Worm (Caenorhabditis elegans) whole organism, late embryonic: ENCODE data around the gene lips-3.

Source experiments
- C08G9.2 ChIP-seq: sonication (generic microtip); optimal IDR thresholded peaks from 2 replicates; lab custom pipeline; 2016; ENCODE audit warnings: mild to moderate bottlenecking, missing genetic modification characterization, moderate library complexity, missing compliant biosample characterization
- T23F11.4 ChIP-seq: fragments of 200-800 bp; sonication (Bioruptor generic); optimal IDR thresholded peaks from 2 replicates; lab custom pipeline; 2018; ENCODE audit warnings: mild to moderate bottlenecking, missing genetic modification characterization, missing compliant biosample characterization
- Y22D7AL.16 ChIP-seq: sonication (generic microtip); optimal IDR thresholded peaks from 2 replicates; lab custom pipeline; 2016; ENCODE audit warnings: missing genetic modification characterization, missing compliant biosample characterization
- ama-1 ChIP-seq: fragments of 150-350 bp; optimal IDR thresholded peaks from 2 replicates; lab custom pipeline; 2014
- ceh-14 ChIP-seq: sonication (generic microtip); optimal IDR thresholded peaks from 2 replicates; lab custom pipeline; 2016; ENCODE audit warnings: missing genotype, missing genetic modification characterization, missing compliant biosample characterization
- ceh-18 ChIP-seq: sonication (generic microtip); optimal IDR thresholded peaks from 2 replicates; lab custom pipeline; 2016; ENCODE audit warnings: missing genetic modification characterization, missing compliant biosample characterization
- ceh-19 ChIP-seq: fragments of 200-800 bp; sonication (Bioruptor generic); optimal IDR thresholded peaks from 2 replicates; lab custom pipeline; 2018; ENCODE audit warnings: mild to moderate bottlenecking, missing genetic modification characterization, missing compliant biosample characterization
- ceh-22 ChIP-seq: sonication (generic microtip); optimal IDR thresholded peaks from 2 replicates; lab custom pipeline; 2017; ENCODE audit warnings: missing biosample characterization, missing genetic modification characterization
- ceh-24 ChIP-seq: sonication (generic microtip); optimal IDR thresholded peaks from 2 replicates; lab custom pipeline; 2016; ENCODE audit warnings: mild to moderate bottlenecking, missing genetic modification characterization, missing compliant biosample characterization
- ceh-31 ChIP-seq: sonication (generic microtip); optimal IDR thresholded peaks from 2 replicates; lab custom pipeline; 2016; ENCODE audit warnings: missing genetic modification characterization, missing compliant biosample characterization
- ceh-34 ChIP-seq: sonication (generic microtip); optimal IDR thresholded peaks from 2 replicates; lab custom pipeline; 2016; ENCODE audit warnings: mild to moderate bottlenecking, missing genetic modification characterization, missing compliant biosample characterization
- ceh-48 ChIP-seq: sonication (generic microtip); optimal IDR thresholded peaks from 2 replicates; lab custom pipeline; 2016; ENCODE audit warnings: missing genetic modification characterization, inconsistent platforms, missing compliant biosample characterization
- ceh-9 ChIP-seq: sonication (generic microtip); optimal IDR thresholded peaks from 2 replicates; lab custom pipeline; 2016; ENCODE audit warnings: mild to moderate bottlenecking, missing genetic modification characterization, inconsistent platforms, missing compliant biosample characterization
- dmd-4 ChIP-seq: sonication (generic microtip); optimal IDR thresholded peaks from 2 replicates; lab custom pipeline; 2016; ENCODE audit warnings: borderline replicate concordance, missing genetic modification characterization, missing compliant biosample characterization
- dve-1 ChIP-seq: sonication (generic microtip); optimal IDR thresholded peaks from 2 replicates; lab custom pipeline; 2017; ENCODE audit warnings: antibody characterized with exemption, mild to moderate bottlenecking, missing genetic modification characterization, missing compliant biosample characterization
- elt-4 ChIP-seq: sonication (generic microtip); optimal IDR thresholded peaks from 2 replicates; lab custom pipeline; 2016; ENCODE audit warnings: missing genetic modification characterization, missing compliant biosample characterization
- ets-4 ChIP-seq: sonication (generic microtip); optimal IDR thresholded peaks from 2 replicates; lab custom pipeline; 2016; ENCODE audit warnings: missing genetic modification characterization, missing compliant biosample characterization
- fkh-10 ChIP-seq: fragments of 150-350 bp; optimal IDR thresholded peaks from 2 replicates; lab custom pipeline; 2014; ENCODE audit warnings: missing biosample characterization, missing genetic modification reagents, missing genetic modification characterization
- fkh-6 ChIP-seq: sonication (generic microtip); optimal IDR thresholded peaks from 2 replicates; lab custom pipeline; 2016; ENCODE audit warnings: missing genetic modification characterization, missing compliant biosample characterization
- gmeb-2 ChIP-seq: sonication (generic microtip); optimal IDR thresholded peaks from 2 replicates; lab custom pipeline; 2016; ENCODE audit warnings: missing genetic modification characterization, inconsistent platforms, missing compliant biosample characterization
- hlh-13 ChIP-seq: fragments of 200-800 bp; sonication (Bioruptor generic); optimal IDR thresholded peaks from 2 replicates; lab custom pipeline; 2018; ENCODE audit warnings: mild to moderate bottlenecking, missing genetic modification characterization, missing compliant biosample characterization
- hlh-30 ChIP-seq: sonication (generic microtip); optimal IDR thresholded peaks from 2 replicates; lab custom pipeline; 2017; ENCODE audit warnings: antibody characterized with exemption, missing genetic modification characterization, missing compliant biosample characterization; ENCODE audit not compliant: insufficient read depth
- lim-6 ChIP-seq: sonication (generic microtip); optimal IDR thresholded peaks from 2 replicates; lab custom pipeline; 2016; ENCODE audit warnings: missing genetic modification characterization, missing compliant biosample characterization
- lin-11 ChIP-seq: fragments of 200-800 bp; sonication (Bioruptor generic); optimal IDR thresholded peaks from 2 replicates; lab custom pipeline; 2018; ENCODE audit warnings: mild to moderate bottlenecking, missing genetic modification characterization, missing compliant biosample characterization
- madf-2 ChIP-seq: sonication (generic microtip); optimal IDR thresholded peaks from 2 replicates; lab custom pipeline; 2017; ENCODE audit warnings: missing genetic modification characterization, missing compliant biosample characterization
- mec-3 ChIP-seq: sonication (generic microtip); optimal IDR thresholded peaks from 2 replicates; lab custom pipeline; 2016; ENCODE audit warnings: borderline replicate concordance, missing genetic modification characterization, missing compliant biosample characterization
- nhr-11 ChIP-seq: fragments of 150-350 bp; optimal IDR thresholded peaks from 2 replicates; lab custom pipeline; 2014; ENCODE audit warnings: missing biosample characterization, missing genetic modification characterization
- nhr-232 ChIP-seq: sonication (generic microtip); optimal IDR thresholded peaks from 2 replicates; lab custom pipeline; 2016; ENCODE audit warnings: missing genetic modification characterization, missing compliant biosample characterization
- npax-4 ChIP-seq: sonication (generic microtip); optimal IDR thresholded peaks from 2 replicates; lab custom pipeline; 2016; ENCODE audit warnings: missing genetic modification characterization, missing compliant biosample characterization
- odd-2 ChIP-seq: sonication (generic microtip); optimal IDR thresholded peaks from 2 replicates; lab custom pipeline; 2017; ENCODE audit warnings: antibody characterized with exemption, mild to moderate bottlenecking, missing genetic modification characterization, missing compliant biosample characterization
- pax-1 ChIP-seq: fragments of 150-350 bp; optimal IDR thresholded peaks from 2 replicates; lab custom pipeline; 2014; ENCODE audit warnings: missing biosample characterization, missing genetic modification characterization
- ref-2 ChIP-seq: sonication (generic microtip); optimal IDR thresholded peaks from 2 replicates; lab custom pipeline; 2016; ENCODE audit warnings: missing genetic modification characterization, missing compliant biosample characterization
- rnt-1 ChIP-seq: sonication (generic microtip); optimal IDR thresholded peaks from 2 replicates; lab custom pipeline; 2016; ENCODE audit warnings: missing genetic modification characterization, missing compliant biosample characterization
- sox-2 ChIP-seq: fragments of 200-800 bp; sonication (Bioruptor generic); IDR thresholded peaks from 2 replicates; pipeline ENCODE4 v1.3.6; 2022; ENCODE audit warnings: missing genetic modification reagents, missing genetic modification characterization, missing compliant biosample characterization
- sox-4 ChIP-seq: sonication (generic microtip); optimal IDR thresholded peaks from 2 replicates; lab custom pipeline; 2017; ENCODE audit warnings: mild to moderate bottlenecking, missing genetic modification characterization, inconsistent platforms, missing compliant biosample characterization
- syd-9 ChIP-seq: sonication (generic microtip); optimal IDR thresholded peaks from 2 replicates; lab custom pipeline; 2016; ENCODE audit warnings: mild to moderate bottlenecking, missing genetic modification characterization, moderate library complexity, missing compliant biosample characterization
- tbx-2 ChIP-seq: sonication (generic microtip); optimal IDR thresholded peaks from 2 replicates; lab custom pipeline; 2016; ENCODE audit warnings: missing genetic modification characterization, missing compliant biosample characterization
- tbx-7 ChIP-seq: sonication (generic microtip); optimal IDR thresholded peaks from 2 replicates; lab custom pipeline; 2016; ENCODE audit warnings: missing genotype, missing genetic modification characterization, missing compliant biosample characterization
- unc-42 ChIP-seq: sonication (generic microtip); optimal IDR thresholded peaks from 2 replicates; lab custom pipeline; 2016; ENCODE audit warnings: missing genotype, missing genetic modification characterization, missing compliant biosample characterization
- unc-55 ChIP-seq: sonication (generic microtip); optimal IDR thresholded peaks from 2 replicates; lab custom pipeline; 2017; ENCODE audit warnings: missing biosample characterization, missing genetic modification reagents, missing genetic modification characterization
- zip-5 ChIP-seq: sonication (generic microtip); optimal IDR thresholded peaks from 2 replicates; lab custom pipeline; 2016; ENCODE audit warnings: missing genetic modification characterization, missing compliant biosample characterization
- ztf-16 ChIP-seq: sonication (generic microtip); optimal IDR thresholded peaks from 2 replicates; lab custom pipeline; 2017; ENCODE audit warnings: missing genetic modification characterization, missing compliant biosample characterization

lips-3 gene

DNA sequence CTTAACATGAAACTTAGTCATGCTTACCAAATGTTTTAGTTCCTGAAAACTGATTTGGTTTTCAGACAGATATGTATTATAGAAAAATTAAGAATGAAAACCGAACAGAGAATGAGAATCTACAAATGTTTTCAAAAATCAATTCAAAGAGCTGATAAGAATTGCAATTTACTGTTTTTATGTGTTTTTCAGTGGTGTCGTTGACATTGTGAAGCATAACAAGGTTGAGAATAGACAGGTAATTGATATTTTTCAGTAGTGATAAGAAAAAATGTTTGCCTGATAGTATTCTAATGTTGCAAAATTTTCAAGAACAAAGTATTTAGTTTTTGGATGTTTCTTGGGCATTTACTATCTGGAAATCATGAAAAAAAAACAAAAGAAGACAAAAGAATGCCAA lies 26.9 kb downstream of the lips-3 start, which contains the start of gene pfas-1:
TSS of gene pfas-1 (minus strand) at position 49 of the 400 bp plus-strand sequence.
- TF ChIP-seq tbx-2 = no peak

- no peak for TF ChIP-seq ceh-24 (tag; lab: Kevin White, UChicago)
- TF ChIP-seq zip-5 (tag; lab: Kevin White, UChicago) = no peak
- TF ChIP-seq elt-4 (tag; lab: Kevin White, UChicago) = no peak
- no peak for TF ChIP-seq gmeb-2 (tag; lab: Kevin White, UChicago)
- TF ChIP-seq fkh-6 (tag; lab: Kevin White, UChicago) = no peak
- no peak for TF ChIP-seq madf-2 (tag; lab: Kevin White, UChicago)
- no peak for TF ChIP-seq nhr-11 (tag; lab: Kevin White, UChicago)
- TF ChIP-seq ama-1 (lab: Kevin White, UChicago) = no peak
- no peak for TF ChIP-seq unc-42 (tag; lab: Kevin White, UChicago)
- TF ChIP-seq ceh-22 = no peak
- TF ChIP-seq lim-6 = no peak
- TF ChIP-seq ceh-34 (tag; lab: Kevin White, UChicago) = no peak
- TF ChIP-seq mec-3 (tag; lab: Kevin White, UChicago) = no peak
- TF ChIP-seq tbx-7 (tag; lab: Kevin White, UChicago) = no peak
- no peak for TF ChIP-seq unc-55 (GFP tag; lab: Kevin White, UChicago)
- TF ChIP-seq syd-9 (tag; lab: Kevin White, UChicago) = no peak
- no peak for TF ChIP-seq lin-11
- no peak for TF ChIP-seq odd-2 (tag; lab: Kevin White, UChicago)
These were observed 29.9 kb downstream of the lips-3 start, which contains the start of gene pqn-29 for ce11 chrIII:4646246-4646645. pqn-29 (minus strand) TSS chrIII:4646346.

DNA sequence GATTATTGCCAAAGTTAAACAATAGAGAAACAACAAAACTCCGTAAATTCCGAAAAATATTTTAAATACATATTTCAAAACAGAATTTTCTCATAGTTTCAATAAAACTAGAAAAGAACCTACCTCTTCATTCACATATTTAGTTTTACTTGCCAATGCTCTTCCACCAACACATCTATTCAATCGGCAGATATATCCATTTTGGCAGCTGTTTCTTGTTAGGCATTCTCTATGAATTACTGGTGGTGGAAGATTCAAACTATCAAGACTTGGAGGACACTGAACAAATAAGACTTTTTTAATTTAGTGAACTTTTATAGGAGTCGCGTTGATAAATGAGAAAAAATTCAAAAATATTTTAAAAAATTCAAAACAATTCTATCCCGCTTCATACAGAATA lies 31.0 kb downstream of the lips-3 start:
- TF ChIP-seq nhr-11 (tag; lab: Kevin White, UChicago) (no peak), ztf-16 (tag; lab: Kevin White, UChicago) (no peak), rnt-1 (tag; lab: Kevin White, UChicago) (no peak), sox-4 (tag; lab: Kevin White, UChicago) (no peak), ama-1 (lab: Kevin White, UChicago) (no peak), ceh-34 (tag; lab: Kevin White, UChicago) (no peak), mec-3 (tag; lab: Kevin White, UChicago) (no peak), ets-4 (tag; lab: Kevin White, UChicago) (no peak), ceh-48 (tag; lab: Kevin White, UChicago) (no peak), lim-6 (no peak), sox-2 (GFP tag; lab: Robert Waterston, UW) (no peak), fkh-10 (GFP tag; lab: Kevin White, UChicago) (no peak), dmd-4 (tag; lab: Kevin White, UChicago) (no peak), ceh-9 (no peak), ceh-24 (tag; lab: Kevin White, UChicago) (no peak), hlh-13 (GFP tag; lab: Kevin White, UChicago) (no peak), pax-1 (tag; lab: Kevin White, UChicago) (no peak)

DNA sequence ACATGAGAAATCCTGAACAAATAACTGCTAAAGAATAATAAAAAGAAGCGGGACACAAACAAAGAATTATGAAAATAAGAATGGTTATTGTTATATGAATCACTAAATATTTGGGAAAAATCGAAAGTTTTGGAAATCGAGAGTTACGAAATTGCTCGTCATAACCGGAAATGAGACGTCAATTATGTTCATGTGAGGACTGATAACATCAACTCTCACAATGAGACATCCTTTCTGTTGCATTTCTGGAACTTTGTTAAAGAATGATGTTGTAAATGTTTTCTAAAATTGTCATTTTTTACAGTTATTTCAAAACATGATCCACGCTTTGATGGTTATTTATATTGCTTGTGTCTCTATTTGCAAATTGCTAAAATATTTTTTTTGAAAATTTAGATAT lies 31.6 kb downstream of the lips-3 start, which contains the start of gene T23F11.6:
TSS of gene T23F11.6 (minus strand) at position 45 of the 400 bp plus-strand sequence.
- no peak for TF ChIP-seq ceh-14 (tag; lab: Kevin White, UChicago)
- TF ChIP-seq fkh-10 (GFP tag; lab: Kevin White, UChicago) = no peak
- TF ChIP-seq ref-2 (tag; lab: Kevin White, UChicago) = no peak
- no peak for TF ChIP-seq fkh-6 (tag; lab: Kevin White, UChicago)
- no peak for TF ChIP-seq tbx-2
- no peak for TF ChIP-seq ceh-31 (tag; lab: Kevin White, UChicago)
- no peak for TF ChIP-seq ceh-19 (GFP tag; lab: Kevin White, UChicago)
- TF ChIP-seq ceh-18 (tag; lab: Kevin White, UChicago) = no peak
- TF ChIP-seq ets-4 (tag; lab: Kevin White, UChicago) = no peak
- no peak for TF ChIP-seq T23F11.4 (GFP tag; lab: Kevin White, UChicago)
- TF ChIP-seq nhr-232 (tag; lab: Kevin White, UChicago) = no peak
- TF ChIP-seq elt-4 (tag; lab: Kevin White, UChicago) = no peak
- TF ChIP-seq hlh-30 (tag; lab: Kevin White, UChicago) = no peak
- no peak for TF ChIP-seq ceh-48 (tag; lab: Kevin White, UChicago)
- no peak for TF ChIP-seq C08G9.2 (tag; lab: Kevin White, UChicago)
- TF ChIP-seq gmeb-2 (tag; lab: Kevin White, UChicago) = no peak
- no peak for TF ChIP-seq dve-1 (tag; lab: Kevin White, UChicago)
- TF ChIP-seq Y22D7AL.16 (tag; lab: Kevin White, UChicago) = no peak
- TF ChIP-seq npax-4 (tag; lab: Kevin White, UChicago) = no peak
- no peak for TF ChIP-seq dmd-4 (tag; lab: Kevin White, UChicago)
